Worm (Caenorhabditis elegans) whole organism, mixed stage, embryonic: Measurements from ENCODE around the gene npr-16.

Experiments
- blmp-1 ChIP-seq: fragments of 150-350 bp; optimal IDR thresholded peaks from 2 replicates; lab custom pipeline; 2014; ENCODE audit warnings: missing biosample characterization, missing genetic modification characterization
- ces-1 ChIP-seq: fragments of 150-350 bp; optimal IDR thresholded peaks from 2 replicates; lab custom pipeline; 2014; ENCODE audit warnings: missing biosample characterization, missing genetic modification reagents, missing genetic modification characterization
- lin-13 ChIP-seq: fragments of 150-350 bp; optimal IDR thresholded peaks from 2 replicates; lab custom pipeline; 2014; ENCODE audit warnings: missing biosample characterization, missing genetic modification characterization
- mep-1 ChIP-seq: fragments of 150-350 bp; optimal IDR thresholded peaks from 2 replicates; lab custom pipeline; 2017; ENCODE audit warnings: missing biosample characterization, missing genetic modification reagents, missing genetic modification characterization, inconsistent platforms
- mls-2 ChIP-seq: sonication (generic microtip); optimal IDR thresholded peaks from 2 replicates; lab custom pipeline; 2016; ENCODE audit warnings: mild to moderate bottlenecking, missing genetic modification characterization, moderate library complexity, missing compliant biosample characterization
- pha-4 ChIP-seq: fragments of 150-350 bp; optimal IDR thresholded peaks from 2 replicates; lab custom pipeline; 2018; ENCODE audit warnings: missing biosample characterization, missing genetic modification reagents, missing genetic modification characterization
- snpc-4 ChIP-seq: fragments of 150-350 bp; optimal IDR thresholded peaks from 2 replicates; lab custom pipeline; 2014; ENCODE audit warnings: missing biosample characterization, missing genetic modification characterization
- unc-39 ChIP-seq: fragments of 150-350 bp; optimal IDR thresholded peaks from 2 replicates; lab custom pipeline; 2014; ENCODE audit warnings: missing biosample characterization, missing genetic modification characterization
- unc-62 ChIP-seq: fragments of 150-350 bp; optimal IDR thresholded peaks from 2 replicates; lab custom pipeline; 2014; ENCODE audit warnings: missing biosample characterization, missing genetic modification reagents, missing genetic modification characterization

DNA sequence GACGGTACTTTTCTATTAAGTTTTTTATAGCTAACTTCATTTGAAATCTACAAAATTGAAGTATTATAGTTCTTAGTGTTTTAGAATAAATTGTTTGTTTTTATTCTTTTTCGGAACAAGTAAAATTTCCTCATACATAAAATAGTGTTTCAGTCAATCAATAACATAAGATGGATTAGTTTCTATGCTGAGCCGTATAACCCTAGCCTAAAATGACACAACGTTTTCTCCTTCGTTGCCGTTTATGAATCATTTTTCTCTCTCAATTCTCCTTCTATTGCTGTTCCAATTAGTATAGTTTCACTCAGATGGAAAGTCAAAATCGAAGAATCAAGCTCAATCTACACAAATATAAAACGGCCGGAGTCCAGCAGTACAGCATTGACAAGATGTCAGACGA lies 23.6 kb downstream of the npr-16 start, which contains the start of gene rgs-7:
- TF ChIP-seq blmp-1 (tag; lab: Kevin White, UChicago): no peak
- TF ChIP-seq ces-1 (GFP tag; lab: Kevin White, UChicago): no peak
- no peak for TF ChIP-seq mep-1
- TF ChIP-seq snpc-4 (tag; lab: Kevin White, UChicago): no peak
- TF ChIP-seq unc-39 (tag; lab: Kevin White, UChicago): no peak
- no peak for TF ChIP-seq lin-13 (tag; lab: Kevin White, UChicago)
- TF ChIP-seq unc-62 (GFP tag; lab: Kevin White, UChicago): no peak
- no peak for TF ChIP-seq pha-4
- TF ChIP-seq mls-2 (tag; lab: Kevin White, UChicago): no peak
